Worm (Caenorhabditis elegans) whole organism, midembryonic: ENCODE measurements around the gene fipr-12.

Experiments used
- T22C8.4 ChIP-seq: fragments of 200-800 bp; sonication (Bioruptor generic); IDR thresholded peaks from 2 replicates; pipeline ENCODE4 v1.3.6; 2022; ENCODE audit warnings: missing genetic modification characterization, missing compliant biosample characterization
- cog-1 ChIP-seq: sonication (generic microtip); optimal IDR thresholded peaks from 2 replicates; lab custom pipeline; 2016; ENCODE audit warnings: missing genetic modification characterization, missing compliant biosample characterization
- flt-1 ChIP-seq: fragments of 200-800 bp; sonication (Bioruptor generic); IDR thresholded peaks from 2 replicates; pipeline ENCODE4 v1.3.6; 2022; ENCODE audit warnings: missing genetic modification characterization, missing compliant biosample characterization
- klf-2 ChIP-seq: fragments of 200-800 bp; sonication (Bioruptor generic); conservative IDR thresholded peaks from 2 replicates; pipeline ENCODE4 v1.3.6; 2022; ENCODE audit warnings: missing genetic modification reagents, missing genetic modification characterization, missing compliant biosample characterization
- med-1 ChIP-seq: sonication (generic microtip); optimal IDR thresholded peaks from 2 replicates; lab custom pipeline; 2017; ENCODE audit warnings: missing genetic modification characterization, mild to moderate bottlenecking, missing compliant biosample characterization, antibody characterized with exemption, missing genetic modification reagents; ENCODE audit not compliant: insufficient read depth
- ref-1 ChIP-seq: fragments of 200-800 bp; sonication (Bioruptor generic); conservative IDR thresholded peaks from 2 replicates; pipeline ENCODE4 v1.3.6; 2022; ENCODE audit warnings: missing genetic modification reagents, missing genetic modification characterization, missing compliant biosample characterization
- tab-1 ChIP-seq: fragments of 200-800 bp; sonication (Bioruptor generic); IDR thresholded peaks from 2 replicates; pipeline ENCODE4 v1.3.6; 2022; ENCODE audit warnings: missing genetic modification characterization, missing compliant biosample characterization
- ztf-23 ChIP-seq: fragments of 200-800 bp; sonication (Bioruptor generic); IDR thresholded peaks from 2 replicates; pipeline ENCODE4 v1.3.6; 2022; ENCODE audit warnings: missing genetic modification reagents, missing genetic modification characterization, missing compliant biosample characterization
- ztf-29 ChIP-seq: fragments of 200-800 bp; sonication (Bioruptor generic); IDR thresholded peaks from 2 replicates; pipeline ENCODE4 v1.3.6; 2022; ENCODE audit warnings: missing genetic modification reagents, missing genetic modification characterization, missing compliant biosample characterization

The fipr-12 gene

DNA sequence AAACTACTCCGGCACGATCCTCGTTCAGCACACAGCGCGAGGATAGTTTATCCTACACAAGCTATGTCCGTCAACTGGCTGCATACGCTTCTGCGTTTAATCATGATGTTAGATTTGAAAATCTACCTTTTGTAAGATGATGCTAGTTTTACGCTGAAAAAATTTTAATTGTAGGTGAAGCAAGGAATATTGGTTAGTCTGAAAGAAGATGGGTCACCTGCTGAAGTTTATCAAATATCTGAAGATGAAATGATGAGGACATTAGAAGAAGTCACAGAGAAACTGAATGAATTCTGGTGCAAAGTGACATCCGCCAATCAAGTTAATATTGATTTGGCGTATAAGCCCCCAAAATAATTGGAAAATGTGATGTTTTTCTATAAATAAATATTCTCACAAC lies 40.4 kb downstream of the fipr-12 start:
- TF ChIP-seq T22C8.4 (GFP tag; lab: Robert Waterston, UW) (no peak), flt-1 (GFP tag; lab: Robert Waterston, UW) (no peak), tab-1 (GFP tag; lab: Robert Waterston, UW) (no peak), ztf-23 (GFP tag; lab: Robert Waterston, UW) (no peak), ref-1 (GFP tag; lab: Robert Waterston, UW) (no peak), klf-2 (GFP tag; lab: Robert Waterston, UW) (no peak), cog-1 (no peak), med-1 (GFP tag; lab: Kevin White, UChicago) (no peak), ztf-29 (GFP tag; lab: Robert Waterston, UW) (no peak)

DNA sequence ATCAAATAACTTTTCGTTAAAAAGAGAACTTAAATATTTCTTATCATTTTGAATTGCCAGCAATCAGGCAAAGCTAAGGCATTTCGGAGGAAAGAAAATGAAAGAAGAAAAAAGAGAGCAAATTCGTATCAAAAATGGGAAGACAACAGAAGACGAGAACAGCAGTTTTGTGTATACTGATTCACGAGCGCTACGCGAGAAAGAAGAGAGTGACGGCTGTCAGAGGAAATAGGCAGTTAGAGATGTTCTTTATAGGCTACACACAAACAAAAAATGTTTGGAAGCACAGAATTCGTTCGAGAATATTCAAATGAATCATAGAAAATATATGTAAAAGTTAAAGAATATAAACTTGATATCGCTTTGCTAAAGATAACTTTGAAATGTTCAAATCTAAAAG lies 41.7 kb downstream of the fipr-12 start:
- TF ChIP-seq ztf-29 (GFP tag; lab: Robert Waterston, UW) (no peak), flt-1 (GFP tag; lab: Robert Waterston, UW) (no peak), klf-2 (GFP tag; lab: Robert Waterston, UW) (no peak), tab-1 (GFP tag; lab: Robert Waterston, UW) (no peak)

DNA sequence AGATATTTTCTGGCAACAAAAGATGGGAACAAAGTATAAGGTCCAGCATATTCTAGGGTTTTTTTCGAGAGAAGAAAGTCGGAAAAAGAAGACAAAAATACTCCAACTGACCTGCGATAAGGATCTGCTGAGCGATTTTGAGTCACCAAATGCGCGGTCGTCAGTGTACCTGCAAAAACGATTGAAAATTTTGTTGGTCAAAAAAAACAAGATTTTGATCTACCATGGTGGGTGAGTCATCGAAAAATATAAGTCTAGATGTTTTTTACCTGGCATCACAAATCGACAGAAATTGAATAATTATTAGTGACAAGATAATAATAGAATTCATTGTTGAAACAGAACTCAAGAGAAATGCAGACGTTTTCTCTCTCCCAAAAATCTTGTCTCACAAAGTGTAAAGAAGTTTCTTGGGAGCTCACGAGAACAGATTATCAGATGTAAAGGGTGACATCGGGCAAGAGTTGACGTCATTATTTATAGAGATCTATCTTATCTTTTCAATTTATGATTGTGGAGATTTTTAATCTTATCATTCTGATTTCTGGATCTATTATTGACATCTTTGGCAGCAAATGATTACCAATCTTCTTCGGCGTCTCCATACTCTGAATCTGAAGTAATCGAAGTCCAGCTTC lies 42.2 kb downstream of the fipr-12 start:
- TF ChIP-seq cog-1 (no peak), klf-2 (GFP tag; lab: Robert Waterston, UW) (no peak), ztf-29 (GFP tag; lab: Robert Waterston, UW) (no peak), ref-1 (GFP tag; lab: Robert Waterston, UW) (no peak), ztf-23 (GFP tag; lab: Robert Waterston, UW) (no peak), T22C8.4 (GFP tag; lab: Robert Waterston, UW) (no peak), flt-1 (GFP tag; lab: Robert Waterston, UW) (no peak), med-1 (GFP tag; lab: Kevin White, UChicago) (no peak), tab-1 (GFP tag; lab: Robert Waterston, UW) (no peak)

DNA sequence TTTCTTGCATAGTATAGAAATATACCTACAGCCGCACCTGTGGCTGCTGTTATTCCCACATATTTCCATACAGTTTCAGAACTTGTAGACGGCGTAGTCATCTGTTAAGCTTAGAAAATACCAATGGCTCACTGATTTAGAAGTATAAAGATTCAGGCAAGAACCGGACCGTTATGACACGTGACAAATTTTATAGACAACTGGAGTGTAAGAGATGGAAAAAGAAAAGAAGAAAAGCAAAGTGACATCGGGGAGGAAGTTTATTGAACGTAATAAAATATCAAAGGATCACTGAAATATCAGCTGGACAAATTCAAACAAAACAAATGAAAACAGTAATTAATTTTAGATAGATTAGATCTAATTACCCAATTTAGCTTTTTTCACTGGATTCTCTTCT lies 43.0 kb downstream of the fipr-12 start, which contains the start of gene rmd-2:
rmd-2 (minus strand) TSS at position 101 of the 400 bp plus-strand sequence.
- no peak for TF ChIP-seq ztf-23 (GFP tag; lab: Robert Waterston, UW)
- no peak for TF ChIP-seq med-1 (GFP tag; lab: Kevin White, UChicago)
- no peak for TF ChIP-seq T22C8.4 (GFP tag; lab: Robert Waterston, UW)
- no peak for TF ChIP-seq ztf-29 (GFP tag; lab: Robert Waterston, UW)
- no peak for TF ChIP-seq ref-1 (GFP tag; lab: Robert Waterston, UW)
- TF ChIP-seq cog-1, result no peak
- no peak for TF ChIP-seq klf-2 (GFP tag; lab: Robert Waterston, UW)
- no peak for TF ChIP-seq tab-1 (GFP tag; lab: Robert Waterston, UW)
- no peak for TF ChIP-seq flt-1 (GFP tag; lab: Robert Waterston, UW)

DNA sequence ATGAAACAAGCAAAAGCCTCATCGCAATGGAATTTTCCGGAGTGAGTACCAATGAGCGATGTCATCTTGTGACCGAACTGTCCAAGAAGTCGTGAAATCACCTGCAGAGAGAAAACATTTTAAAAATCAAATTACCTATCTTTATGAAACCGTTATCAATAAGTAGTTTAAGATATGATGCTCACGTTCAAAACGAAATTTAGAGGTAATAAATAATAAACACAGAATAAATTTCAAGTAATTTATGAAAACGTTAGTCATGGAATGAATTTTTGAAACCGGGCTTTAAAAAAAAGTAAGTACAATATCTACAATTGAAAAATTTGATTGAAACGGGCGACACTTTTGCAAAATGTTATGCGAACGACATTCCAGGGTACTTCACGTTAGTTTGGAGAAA lies 44.5 kb downstream of the fipr-12 start, which contains the start of gene C27H6.8:
C27H6.8 (minus strand) TSS at position 101 of the 400 bp plus-strand sequence.
- TF ChIP-seq T22C8.4 (GFP tag; lab: Robert Waterston, UW) (no peak), flt-1 (GFP tag; lab: Robert Waterston, UW) (no peak), ref-1 (GFP tag; lab: Robert Waterston, UW) (no peak), ztf-23 (GFP tag; lab: Robert Waterston, UW) (no peak), klf-2 (GFP tag; lab: Robert Waterston, UW) (no peak), ztf-29 (GFP tag; lab: Robert Waterston, UW) (no peak), cog-1 (no peak), med-1 (GFP tag; lab: Kevin White, UChicago) (no peak), tab-1 (GFP tag; lab: Robert Waterston, UW) (no peak)

DNA sequence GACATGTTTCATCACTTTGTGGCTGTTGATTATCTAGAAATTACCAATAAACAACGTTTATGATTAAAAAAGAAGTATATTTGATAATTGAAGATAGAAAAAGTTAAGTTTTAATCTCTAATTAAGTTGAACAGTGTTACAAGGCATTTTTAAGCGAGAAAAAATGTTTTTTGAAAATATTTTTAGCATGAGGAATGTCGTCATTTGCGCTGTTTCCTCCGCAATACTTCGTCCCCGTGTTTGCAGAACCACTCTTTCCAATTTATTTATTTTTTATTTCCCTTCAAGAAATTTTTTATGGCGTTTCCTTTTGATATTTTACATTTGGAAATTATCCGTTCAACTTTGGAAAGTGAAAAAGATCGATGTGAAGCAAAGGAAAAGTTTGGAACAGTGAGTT lies 48.5 kb downstream of the fipr-12 start, which contains the start of the genes rde-1 and trpp-6:
rde-1 (minus strand) TSS at position 33 of the 400 bp plus-strand sequence.
trpp-6 (plus strand) TSS at position 286 of the 400 bp plus-strand sequence.
- TF ChIP-seq klf-2 (GFP tag; lab: Robert Waterston, UW), result no peak
- no peak for TF ChIP-seq ztf-23 (GFP tag; lab: Robert Waterston, UW)
- TF ChIP-seq T22C8.4 (GFP tag; lab: Robert Waterston, UW), result no peak
- no peak for TF ChIP-seq ztf-29 (GFP tag; lab: Robert Waterston, UW)
- TF ChIP-seq cog-1, result no peak
- TF ChIP-seq med-1 (GFP tag; lab: Kevin White, UChicago), result no peak
- TF ChIP-seq flt-1 (GFP tag; lab: Robert Waterston, UW), result no peak
- TF ChIP-seq ref-1 (GFP tag; lab: Robert Waterston, UW), result no peak
